Fruit fly (Drosophila melanogaster) whole organism, pupa: Measurements from ENCODE around the gene Dyro.

Source experiments
- D1 ChIP-seq: fragments of 200-800 bp; sonication (Bioruptor generic); optimal IDR thresholded peaks from 2 replicates; lab custom pipeline; 2018; ENCODE audit warnings: missing biosample characterization, mild to moderate bottlenecking, missing genetic modification characterization, moderate library complexity
- Ets98B ChIP-seq: fragments of 200-800 bp; sonication (Bioruptor generic); IDR thresholded peaks from 2 replicates; pipeline ENCODE4 v1.3.6; 2022; ENCODE audit warnings: missing biosample characterization, missing genetic modification characterization
- fd96Ca ChIP-seq: fragments of 200-800 bp; sonication (Bioruptor generic); IDR thresholded peaks from 3 replicates; pipeline ENCODE4 v1.3.6; 2022; ENCODE audit warnings: missing biosample characterization, missing genetic modification characterization

DNA sequence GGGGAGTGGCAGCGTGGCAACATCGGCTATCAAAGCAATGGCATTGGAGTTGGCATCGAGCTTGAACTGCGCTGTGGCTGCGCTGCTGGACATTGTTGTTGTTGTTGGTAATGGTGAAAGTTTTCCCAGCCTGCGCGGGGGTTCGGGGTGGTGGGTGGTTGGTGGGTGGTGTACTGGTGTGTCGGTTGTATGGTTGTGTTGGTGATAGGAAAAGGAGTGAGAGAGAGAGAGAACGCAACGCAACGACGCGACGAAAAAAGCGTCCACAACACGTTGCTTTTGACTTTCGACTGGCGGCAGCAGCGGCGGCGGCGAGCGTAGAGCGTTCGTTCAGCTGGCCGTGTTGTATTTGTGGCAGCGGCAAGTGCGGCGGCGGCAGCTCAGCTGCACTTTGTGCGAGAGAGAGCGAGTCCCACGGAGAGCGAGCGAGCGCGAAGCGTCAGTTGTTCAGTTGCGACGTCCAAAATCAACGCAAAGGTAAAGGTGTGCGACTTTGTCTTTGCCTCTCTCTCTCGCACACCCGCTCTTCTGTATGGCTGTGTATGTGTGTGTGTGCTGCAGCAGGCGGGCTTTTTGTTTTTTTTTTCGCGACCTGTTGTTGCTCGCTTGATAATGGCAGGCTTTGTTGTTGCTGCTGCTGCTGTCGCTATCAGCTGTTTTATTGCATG is 1.1 kb downstream of the Dyro start:
- TF ChIP-seq Ets98B (peak; percentile 66), D1 (no peak), fd96Ca (peak; percentile 64)
